Fruit fly (Drosophila melanogaster) whole organism, embryonic: ENCODE measurements around the gene Syp.

Source experiments
- CG1024 ChIP-seq: fragments of 200-800 bp; sonication (Bioruptor generic); IDR thresholded peaks from 2 replicates; pipeline ENCODE4 v1.3.6; 2022; ENCODE audit warnings: missing biosample characterization, missing genetic modification characterization
- CG10321 ChIP-seq: fragments of 200-800 bp; sonication (Bioruptor generic); IDR thresholded peaks from 2 replicates; pipeline ENCODE4 v1.3.6; 2022; ENCODE audit warnings: missing biosample characterization, missing genetic modification characterization
- CG10462 ChIP-seq: fragments of 200-800 bp; sonication (Bioruptor generic); optimal IDR thresholded peaks from 2 replicates; lab custom pipeline; 2016; ENCODE audit warnings: missing biosample characterization, missing genetic modification characterization
- CG10654 ChIP-seq: fragments of 200-800 bp; sonication (Bioruptor generic); optimal IDR thresholded peaks from 2 replicates; lab custom pipeline; 2016; ENCODE audit warnings: missing biosample characterization, missing genetic modification characterization
- CG11696 ChIP-seq: fragments of 200-800 bp; sonication (Bioruptor generic); IDR thresholded peaks from 2 replicates; pipeline ENCODE4 v1.3.6; 2022; ENCODE audit warnings: missing biosample characterization, missing genetic modification characterization
- CG12299 ChIP-seq: fragments of 200-800 bp; sonication (Bioruptor generic); optimal IDR thresholded peaks from 2 replicates; lab custom pipeline; 2018; ENCODE audit warnings: missing biosample characterization, mild to moderate bottlenecking, missing genetic modification characterization
- CG12659 ChIP-seq: fragments of 200-800 bp; sonication (Bioruptor generic); optimal IDR thresholded peaks from 3 replicates; lab custom pipeline; 2017; ENCODE audit warnings: mild to moderate bottlenecking, missing biosample characterization, missing genetic modification reagents, missing genetic modification characterization
- CG12769 ChIP-seq: fragments of 200-800 bp; sonication (Bioruptor generic); optimal IDR thresholded peaks from 2 replicates; lab custom pipeline; 2019; ENCODE audit warnings: missing biosample characterization, mild to moderate bottlenecking, missing genetic modification characterization, moderate library complexity
- CG13287 ChIP-seq: fragments of 200-800 bp; sonication (Bioruptor generic); IDR thresholded peaks from 2 replicates; pipeline ENCODE4 v1.3.6; 2022; ENCODE audit warnings: missing biosample characterization, missing genetic modification characterization; ENCODE audit not compliant: partially characterized antibody
- CG14014 ChIP-seq: fragments of 200-800 bp; sonication (Bioruptor generic); IDR thresholded peaks from 2 replicates; pipeline ENCODE4 v1.3.6; 2022; ENCODE audit warnings: missing biosample characterization, missing genetic modification characterization
- CG15011 ChIP-seq: fragments of 200-800 bp; sonication (Bioruptor generic); optimal IDR thresholded peaks from 3 replicates; lab custom pipeline; 2018; ENCODE audit warnings: missing biosample characterization, mild to moderate bottlenecking, missing genetic modification characterization
- CG1529 ChIP-seq: fragments of 200-800 bp; sonication (Bioruptor generic); optimal IDR thresholded peaks from 3 replicates; lab custom pipeline; 2018; ENCODE audit warnings: missing biosample characterization, missing genetic modification characterization
- CG15479 ChIP-seq: fragments of 200-800 bp; sonication (Bioruptor generic); optimal IDR thresholded peaks from 3 replicates; lab custom pipeline; 2019; ENCODE audit warnings: missing biosample characterization, mild to moderate bottlenecking, missing genetic modification characterization, moderate library complexity
- CG1647 ChIP-seq: fragments of 200-800 bp; sonication (Bioruptor generic); optimal IDR thresholded peaks from 3 replicates; lab custom pipeline; 2016; ENCODE audit warnings: missing biosample characterization, missing genetic modification characterization
- CG2199 ChIP-seq: fragments of 200-800 bp; sonication (Bioruptor generic); IDR thresholded peaks from 3 replicates; pipeline ENCODE4 v1.3.6; 2022; ENCODE audit warnings: missing biosample characterization, missing genetic modification characterization
- CG30403 ChIP-seq: fragments of 200-800 bp; sonication (Bioruptor generic); optimal IDR thresholded peaks from 3 replicates; lab custom pipeline; 2016; ENCODE audit warnings: missing biosample characterization, missing genetic modification characterization
- CG33557 ChIP-seq: fragments of 200-800 bp; sonication (Bioruptor generic); optimal IDR thresholded peaks from 2 replicates; lab custom pipeline; 2019; ENCODE audit warnings: missing biosample characterization, mild to moderate bottlenecking, missing genetic modification characterization, moderate library complexity
- CG3847 ChIP-seq: fragments of 200-800 bp; sonication (Bioruptor generic); IDR thresholded peaks from 2 replicates; pipeline ENCODE4 v1.3.6; 2022; ENCODE audit warnings: missing biosample characterization, missing genetic modification characterization
- CG42726 ChIP-seq: fragments of 200-800 bp; sonication (Bioruptor generic); IDR thresholded peaks from 2 replicates; pipeline ENCODE4 v1.3.6; 2022; ENCODE audit warnings: missing biosample characterization, missing genetic modification characterization; ENCODE audit not compliant: partially characterized antibody
- CG4617 ChIP-seq: fragments of 200-800 bp; sonication (Bioruptor generic); optimal IDR thresholded peaks from 3 replicates; lab custom pipeline; 2016; ENCODE audit warnings: missing biosample characterization, missing genetic modification characterization, borderline replicate concordance
- CG4854 ChIP-seq: fragments of 200-800 bp; sonication (Bioruptor generic); optimal IDR thresholded peaks from 2 replicates; lab custom pipeline; 2016; ENCODE audit warnings: missing biosample characterization, missing genetic modification characterization, inconsistent platforms
- CG6683 ChIP-seq: fragments of 200-800 bp; sonication (Bioruptor generic); optimal IDR thresholded peaks from 2 replicates; lab custom pipeline; 2017; ENCODE audit warnings: missing biosample characterization, mild to moderate bottlenecking, missing genetic modification characterization, missing genetic modification reagents
- CG7963 ChIP-seq: fragments of 200-800 bp; sonication (Bioruptor generic); IDR thresholded peaks from 3 replicates; pipeline ENCODE4 v1.3.6; 2022; ENCODE audit warnings: missing biosample characterization, missing genetic modification characterization; ENCODE audit not compliant: partially characterized antibody
- CG8290 ChIP-seq, 3 experiments: fragments of 200-800 bp; sonication (Bioruptor generic); optimal IDR thresholded peaks; 2 replicates each; lab custom pipeline; 2016 to 2019; ENCODE audit warnings: missing biosample characterization in 3 of 3, missing genetic modification characterization in 3 of 3, mild to moderate bottlenecking in 2 of 3, moderate library complexity in 1 of 3
- CG8388 ChIP-seq: fragments of 200-800 bp; sonication (Bioruptor generic); optimal IDR thresholded peaks from 2 replicates; lab custom pipeline; 2019; ENCODE audit warnings: missing biosample characterization, mild to moderate bottlenecking, missing genetic modification characterization, moderate library complexity
- CG8944 ChIP-seq: fragments of 200-800 bp; sonication (Bioruptor generic); optimal IDR thresholded peaks from 3 replicates; lab custom pipeline; 2016; ENCODE audit warnings: missing biosample characterization, missing genetic modification characterization
- CG9817 ChIP-seq: fragments of 200-800 bp; sonication (Bioruptor generic); optimal IDR thresholded peaks from 2 replicates; lab custom pipeline; 2018; ENCODE audit warnings: missing biosample characterization, mild to moderate bottlenecking, missing genetic modification characterization, moderate library complexity
- CG9932 ChIP-seq: fragments of 200-800 bp; sonication (Bioruptor generic); IDR thresholded peaks from 2 replicates; pipeline ENCODE4 v1.3.6; 2022; ENCODE audit warnings: missing biosample characterization, missing genetic modification characterization
- CHES-1-like ChIP-seq: fragments of 200-800 bp; sonication (Bioruptor generic); optimal IDR thresholded peaks from 2 replicates; lab custom pipeline; 2016; ENCODE audit warnings: missing biosample characterization, missing genetic modification characterization
- Deaf1 ChIP-seq: fragments of 200-800 bp; optimal IDR thresholded peaks from 3 replicates; lab custom pipeline; 2019; ENCODE audit warnings: missing biosample characterization, mild to moderate bottlenecking, missing genetic modification characterization, moderate library complexity
- Ravus ChIP-seq: fragments of 200-800 bp; sonication (Bioruptor generic); IDR thresholded peaks from 2 replicates; pipeline ENCODE4 v1.3.6; 2022; ENCODE audit warnings: missing biosample characterization, missing genetic modification characterization
- Trl ChIP-seq, 3 experiments: fragments of >200 bp in 2 of 3; fragments of 200-800 bp in 1 of 3; sonication (Bioruptor generic) in 1 of 3; optimal IDR thresholded peaks; 2 replicates in 1 of 3; 3 replicates in 2 of 3; lab custom pipeline; 2016 to 2017; ENCODE audit warnings: missing biosample characterization in 1 of 3, missing genetic modification characterization in 1 of 3
- amos ChIP-seq: fragments of 200-800 bp; sonication (Bioruptor generic); IDR thresholded peaks from 2 replicates; pipeline ENCODE4 v1.3.6; 2022; ENCODE audit warnings: missing biosample characterization, missing genetic modification characterization; ENCODE audit not compliant: partially characterized antibody
- ap ChIP-seq: fragments of 200-800 bp; sonication (Bioruptor generic); IDR thresholded peaks from 2 replicates; pipeline ENCODE4 v1.3.6; 2022; ENCODE audit warnings: missing biosample characterization, missing genetic modification characterization
- ato ChIP-seq: fragments of 200-800 bp; sonication (Bioruptor generic); IDR thresholded peaks from 2 replicates; pipeline ENCODE4 v1.3.6; 2022; ENCODE audit warnings: missing biosample characterization, missing genetic modification characterization; ENCODE audit not compliant: partially characterized antibody
- bigmax ChIP-seq: fragments of 200-800 bp; sonication (Bioruptor generic); optimal IDR thresholded peaks from 2 replicates; lab custom pipeline; 2018; ENCODE audit warnings: missing biosample characterization, mild to moderate bottlenecking, missing genetic modification characterization
- chm ChIP-seq: fragments of 200-800 bp; sonication (Bioruptor generic); IDR thresholded peaks from 2 replicates; pipeline ENCODE4 v1.3.6; 2022; ENCODE audit warnings: missing biosample characterization, missing genetic modification characterization
- chn ChIP-seq: fragments of 200-800 bp; sonication (Bioruptor generic); optimal IDR thresholded peaks from 2 replicates; lab custom pipeline; 2016; ENCODE audit warnings: missing biosample characterization, missing genetic modification characterization
- fd96Cb ChIP-seq: fragments of 200-800 bp; sonication (Bioruptor generic); optimal IDR thresholded peaks from 2 replicates; lab custom pipeline; 2018; ENCODE audit warnings: missing biosample characterization, mild to moderate bottlenecking, missing genetic modification characterization, moderate library complexity
- grau ChIP-seq: fragments of 200-800 bp; optimal IDR thresholded peaks from 3 replicates; lab custom pipeline; 2019; ENCODE audit warnings: missing biosample characterization, mild to moderate bottlenecking, missing genetic modification characterization, moderate library complexity
- hb ChIP-seq: fragments of 200-800 bp; sonication (Bioruptor generic); IDR thresholded peaks from 3 replicates; pipeline ENCODE4 v1.3.6; 2022; ENCODE audit warnings: missing biosample characterization, missing genetic modification characterization; ENCODE audit not compliant: partially characterized antibody
- hkb ChIP-seq, 2 experiments: fragments of 200-800 bp in 1 of 2; fragments of >200 bp in 1 of 2; sonication (Bioruptor generic) in 1 of 2; IDR thresholded peaks in 1 of 2; optimal IDR thresholded peaks in 1 of 2; 2 replicates each; pipeline versions ENCODE4 v1.3.6 to Lab custom; 2017 to 2022; ENCODE audit warnings: missing biosample characterization in 1 of 2, missing genetic modification characterization in 1 of 2
- jumu ChIP-seq: fragments of 200-800 bp; sonication (Bioruptor generic); optimal IDR thresholded peaks from 3 replicates; lab custom pipeline; 2016; ENCODE audit warnings: missing biosample characterization, missing genetic modification characterization
- maf-S ChIP-seq: fragments of 200-800 bp; sonication (Bioruptor generic); optimal IDR thresholded peaks from 2 replicates; lab custom pipeline; 2016; ENCODE audit warnings: missing biosample characterization, missing genetic modification characterization
- pum ChIP-seq: fragments of 200-800 bp; sonication (Bioruptor generic); optimal IDR thresholded peaks from 2 replicates; lab custom pipeline; 2016; ENCODE audit warnings: missing biosample characterization, missing genetic modification characterization
- tap ChIP-seq: fragments of 200-800 bp; optimal IDR thresholded peaks from 3 replicates; lab custom pipeline; 2019; ENCODE audit warnings: missing biosample characterization, mild to moderate bottlenecking, missing genetic modification characterization, moderate library complexity
- tll ChIP-seq, 2 experiments: fragments of 200-800 bp in 1 of 2; fragments of >200 bp in 1 of 2; sonication (Bioruptor generic) in 1 of 2; optimal IDR thresholded peaks; 2 replicates each; lab custom pipeline; 2017 to 2019; ENCODE audit warnings: missing biosample characterization in 2 of 2, missing genetic modification characterization in 2 of 2, mild to moderate bottlenecking in 1 of 2, moderate library complexity in 1 of 2
- unpg ChIP-seq: fragments of 200-800 bp; sonication (Bioruptor generic); optimal IDR thresholded peaks from 3 replicates; lab custom pipeline; 2018; ENCODE audit warnings: missing biosample characterization, mild to moderate bottlenecking, missing genetic modification characterization, moderate library complexity

Gene Syp

dm6 chr3R:20756429-20756828 is at the start of gene Syp:
Gene Syp (plus strand): TSS chr3R:20756729.
- TF ChIP-seq CG4617 (GFP tag; lab: Kevin White, UChicago) = no peak
- TF ChIP-seq hkb (optimal IDR thresholded peaks at IDR 0.05; lab: Kevin White, UChicago) = no peak
- TF ChIP-seq hkb (GFP tag; IDR thresholded peaks at IDR 0.05; lab: Robert Waterston, UW) = no peak
- no peak for TF ChIP-seq unpg (GFP tag; lab: Kevin White, UChicago)
- no peak for TF ChIP-seq CG10321 (GFP tag; lab: Robert Waterston, UW)
- TF ChIP-seq chn = no peak
- no peak for TF ChIP-seq tap

dm6 chr3R:20714360-20714759 is 42.2 kb upstream of the Syp start, which contains the start of gene Oamb:
Gene Oamb (minus strand): TSS chr3R:20714577.
- TF ChIP-seq CG42726 (GFP tag; lab: Robert Waterston, UW) = no peak
- TF ChIP-seq CG13287 (GFP tag; lab: Robert Waterston, UW) = no peak
- TF ChIP-seq CG15011 (GFP tag; lab: Kevin White, UChicago) = no peak
- peak; percentile 59 for TF ChIP-seq CG1529 (GFP tag; lab: Kevin White, UChicago)
- TF ChIP-seq maf-S = no peak
- TF ChIP-seq CG8388 = no peak
- no peak for TF ChIP-seq pum (GFP tag; lab: Kevin White, UChicago)
- no peak for TF ChIP-seq CG6683 (GFP tag; lab: Kevin White, UChicago)
- no peak for TF ChIP-seq CG12299 (tag; lab: Kevin White, UChicago)
- TF ChIP-seq amos = peak; percentile 14; the same call in 1 of the 2 replicates
- TF ChIP-seq CG8290 (GFP tag; optimal IDR thresholded peaks at IDR 0.05; lab: Kevin White, UChicago) = no peak
- TF ChIP-seq CG8290 (tag; optimal IDR thresholded peaks at IDR 0.05; lab: Kevin White, UChicago) = peak in 1 of 2 experiments; percentile 16
- TF ChIP-seq CG7963 (GFP tag; lab: Robert Waterston, UW) = no peak
- TF ChIP-seq jumu (GFP tag; lab: Kevin White, UChicago) = no peak
- no peak for TF ChIP-seq CG1024 (GFP tag; lab: Robert Waterston, UW)
- no peak for TF ChIP-seq CG3847 (GFP tag; lab: Robert Waterston, UW)
- TF ChIP-seq tll (GFP tag; optimal IDR thresholded peaks at IDR 0.05; lab: Kevin White, UChicago) = no peak
- peak; percentile 87 for TF ChIP-seq Deaf1
- no peak for TF ChIP-seq CG4854 (GFP tag; lab: Kevin White, UChicago)
- no peak for TF ChIP-seq CG11696
- no peak for TF ChIP-seq CG2199 (GFP tag; lab: Robert Waterston, UW)
- no peak for TF ChIP-seq CG9817 (tag; lab: Kevin White, UChicago)
- TF ChIP-seq CG12659 (GFP tag; lab: Kevin White, UChicago) = no peak
- TF ChIP-seq hb (GFP tag; lab: Robert Waterston, UW) = no peak
- TF ChIP-seq CG10654 (GFP tag; lab: Kevin White, UChicago) = no peak
- TF ChIP-seq CG14014 (GFP tag; lab: Robert Waterston, UW) = no peak
- no peak for TF ChIP-seq ap (GFP tag; lab: Robert Waterston, UW)
- TF ChIP-seq Trl (optimal IDR thresholded peaks at IDR 0.05; lab: Kevin White, UChicago) = no peak
- TF ChIP-seq Trl (GFP tag; optimal IDR thresholded peaks at IDR 0.05; lab: Kevin White, UChicago) = no peak
- no peak for TF ChIP-seq CHES-1-like (GFP tag; lab: Kevin White, UChicago)
- TF ChIP-seq Ravus (GFP tag; lab: Robert Waterston, UW) = no peak
- TF ChIP-seq CG33557 = no peak
- no peak for TF ChIP-seq bigmax (GFP tag; lab: Kevin White, UChicago)
- no peak for TF ChIP-seq ato
- TF ChIP-seq fd96Cb (tag; lab: Kevin White, UChicago) = no peak
- TF ChIP-seq CG12769 (tag; lab: Kevin White, UChicago) = no peak
- no peak for TF ChIP-seq CG9932 (GFP tag; lab: Robert Waterston, UW)
- peak; percentile 16 for TF ChIP-seq CG15479 (GFP tag; lab: Kevin White, UChicago)
- no peak for TF ChIP-seq grau (tag; lab: Kevin White, UChicago)
- TF ChIP-seq CG1647 (GFP tag; lab: Kevin White, UChicago) = no peak
- TF ChIP-seq CG8944 = no peak
- TF ChIP-seq chm (GFP tag; lab: Robert Waterston, UW) = no peak
- TF ChIP-seq CG10462 (GFP tag; lab: Kevin White, UChicago) = no peak
- TF ChIP-seq CG30403 = no peak
